Fruit fly (Drosophila melanogaster) whole organism, embryonic: Measurements from ENCODE around the gene CG33269.

Experiments
- Awh ChIP-seq: fragments of 200-800 bp; sonication (Bioruptor generic); IDR thresholded peaks from 2 replicates; pipeline ENCODE4, ENCODE4 v1.3.6; 2022; ENCODE audit warnings: missing biosample characterization, missing genetic modification characterization
- Bgb ChIP-seq: fragments of 200-800 bp; sonication (Bioruptor generic); IDR thresholded peaks from 2 replicates; pipeline ENCODE4 v1.3.6; 2022; ENCODE audit warnings: missing biosample characterization, missing genetic modification characterization; ENCODE audit not compliant: partially characterized antibody
- C15 ChIP-seq: fragments of 200-800 bp; sonication (Bioruptor generic); IDR thresholded peaks from 3 replicates; pipeline ENCODE4 v1.3.6; 2022; ENCODE audit warnings: missing biosample characterization, missing genetic modification characterization
- CG10209 ChIP-seq: fragments of 200-800 bp; sonication (Bioruptor generic); optimal IDR thresholded peaks from 3 replicates; lab custom pipeline; 2017; ENCODE audit warnings: missing biosample characterization, mild to moderate bottlenecking, missing genetic modification characterization, missing genetic modification reagents
- CG1024 ChIP-seq: fragments of 200-800 bp; sonication (Bioruptor generic); IDR thresholded peaks from 2 replicates; pipeline ENCODE4 v1.3.6; 2022; ENCODE audit warnings: missing biosample characterization, missing genetic modification characterization
- CG12071 ChIP-seq: fragments of 200-800 bp; sonication (Bioruptor generic); optimal IDR thresholded peaks from 3 replicates; lab custom pipeline; 2018; ENCODE audit warnings: missing biosample characterization, mild to moderate bottlenecking, missing genetic modification characterization
- CG12299 ChIP-seq: fragments of 200-800 bp; sonication (Bioruptor generic); optimal IDR thresholded peaks from 2 replicates; lab custom pipeline; 2018; ENCODE audit warnings: missing biosample characterization, mild to moderate bottlenecking, missing genetic modification characterization
- CG13287 ChIP-seq: fragments of 200-800 bp; sonication (Bioruptor generic); IDR thresholded peaks from 2 replicates; pipeline ENCODE4 v1.3.6; 2022; ENCODE audit warnings: missing biosample characterization, missing genetic modification characterization; ENCODE audit not compliant: partially characterized antibody
- CG14050 ChIP-seq: fragments of 200-800 bp; sonication (Bioruptor generic); IDR thresholded peaks from 3 replicates; pipeline ENCODE4 v1.3.6; 2022; ENCODE audit warnings: missing biosample characterization, missing genetic modification characterization
- CG15696 ChIP-seq: fragments of 200-800 bp; sonication (Bioruptor generic); optimal IDR thresholded peaks from 2 replicates; lab custom pipeline; 2019; ENCODE audit warnings: missing biosample characterization, mild to moderate bottlenecking, missing genetic modification characterization, moderate library complexity
- CG18476 ChIP-seq: fragments of 200-800 bp; sonication (Bioruptor generic); optimal IDR thresholded peaks from 2 replicates; lab custom pipeline; 2016; ENCODE audit warnings: missing biosample characterization, mild to moderate bottlenecking, missing genetic modification characterization
- CG30431 ChIP-seq: fragments of 200-800 bp; sonication (Bioruptor generic); optimal IDR thresholded peaks from 2 replicates; lab custom pipeline; 2017; ENCODE audit warnings: missing biosample characterization, missing genetic modification characterization
- CG3065 ChIP-seq: fragments of 200-800 bp; sonication (Bioruptor generic); optimal IDR thresholded peaks from 2 replicates; lab custom pipeline; 2016; ENCODE audit warnings: missing biosample characterization, missing genetic modification characterization
- CG34376 ChIP-seq: fragments of 200-800 bp; sonication (Bioruptor generic); optimal IDR thresholded peaks from 2 replicates; lab custom pipeline; 2018; ENCODE audit warnings: missing biosample characterization, mild to moderate bottlenecking, missing genetic modification characterization
- CG3847 ChIP-seq: fragments of 200-800 bp; sonication (Bioruptor generic); IDR thresholded peaks from 2 replicates; pipeline ENCODE4 v1.3.6; 2022; ENCODE audit warnings: missing biosample characterization, missing genetic modification characterization
- CG42726 ChIP-seq: fragments of 200-800 bp; sonication (Bioruptor generic); IDR thresholded peaks from 2 replicates; pipeline ENCODE4 v1.3.6; 2022; ENCODE audit warnings: missing biosample characterization, missing genetic modification characterization; ENCODE audit not compliant: partially characterized antibody
- CG4404 ChIP-seq: fragments of 200-800 bp; sonication (Bioruptor generic); IDR thresholded peaks from 2 replicates; pipeline ENCODE4 v1.3.6; 2022; ENCODE audit warnings: missing biosample characterization, missing genetic modification characterization
- CG4707 ChIP-seq: fragments of 200-800 bp; sonication (Bioruptor generic); optimal IDR thresholded peaks from 2 replicates; lab custom pipeline; 2018; ENCODE audit warnings: missing biosample characterization, mild to moderate bottlenecking, missing genetic modification characterization, moderate library complexity
- CG7357 ChIP-seq: fragments of 200-800 bp; sonication (Bioruptor generic); IDR thresholded peaks from 3 replicates; pipeline ENCODE4 v1.3.6; 2022; ENCODE audit warnings: missing biosample characterization, missing genetic modification characterization
- CG7556 ChIP-seq: fragments of 200-800 bp; sonication (Bioruptor generic); optimal IDR thresholded peaks from 2 replicates; lab custom pipeline; 2017; ENCODE audit warnings: missing biosample characterization, mild to moderate bottlenecking, missing genetic modification characterization
- CG8388 ChIP-seq: fragments of 200-800 bp; sonication (Bioruptor generic); optimal IDR thresholded peaks from 2 replicates; lab custom pipeline; 2019; ENCODE audit warnings: missing biosample characterization, mild to moderate bottlenecking, missing genetic modification characterization, moderate library complexity
- CG8944 ChIP-seq: fragments of 200-800 bp; sonication (Bioruptor generic); optimal IDR thresholded peaks from 3 replicates; lab custom pipeline; 2016; ENCODE audit warnings: missing biosample characterization, missing genetic modification characterization
- CHES-1-like ChIP-seq: fragments of 200-800 bp; sonication (Bioruptor generic); optimal IDR thresholded peaks from 2 replicates; lab custom pipeline; 2016; ENCODE audit warnings: missing biosample characterization, missing genetic modification characterization
- Dbx ChIP-seq: fragments of 200-800 bp; sonication (Bioruptor generic); IDR thresholded peaks from 3 replicates; pipeline ENCODE4 v1.3.6; 2022; ENCODE audit warnings: missing biosample characterization, missing genetic modification characterization
- Dp ChIP-seq: fragments of 200-800 bp; sonication (Bioruptor generic); optimal IDR thresholded peaks from 2 replicates; lab custom pipeline; 2018; ENCODE audit warnings: missing biosample characterization, mild to moderate bottlenecking, missing genetic modification characterization, moderate library complexity
- Hand ChIP-seq: fragments of 200-800 bp; sonication (Bioruptor generic); optimal IDR thresholded peaks from 2 replicates; lab custom pipeline; 2017; ENCODE audit warnings: mild to moderate bottlenecking, missing biosample characterization, missing genetic modification reagents, missing genetic modification characterization
- Lhr ChIP-seq: fragments of 200-800 bp; sonication (Bioruptor generic); optimal IDR thresholded peaks from 3 replicates; lab custom pipeline; 2017; ENCODE audit warnings: mild to moderate bottlenecking, missing biosample characterization, missing genetic modification reagents, missing genetic modification characterization
- Mad ChIP-seq: fragments of 200-800 bp; sonication (Bioruptor generic); optimal IDR thresholded peaks from 2 replicates; lab custom pipeline; 2016; ENCODE audit warnings: missing biosample characterization, missing genetic modification characterization
- Med ChIP-seq: fragments of 200-800 bp; sonication (Bioruptor generic); peaks from one replicate; lab custom pipeline; 2016; ENCODE audit warnings: missing biosample characterization, missing genetic modification characterization, mild to moderate bottlenecking, inconsistent platforms, moderate library complexity
- Oli ChIP-seq: fragments of 200-800 bp; sonication (Bioruptor generic); optimal IDR thresholded peaks from 2 replicates; lab custom pipeline; 2018; ENCODE audit warnings: missing biosample characterization, mild to moderate bottlenecking, missing genetic modification characterization, moderate library complexity
- Xrp1 ChIP-seq: fragments of 200-800 bp; sonication (Bioruptor generic); IDR thresholded peaks from 2 replicates; pipeline ENCODE4 v1.3.6; 2022; ENCODE audit warnings: missing biosample characterization, missing genetic modification characterization
- abd-A ChIP-seq: fragments of 200-800 bp; sonication (Bioruptor generic); optimal IDR thresholded peaks from 3 replicates; lab custom pipeline; 2019; ENCODE audit warnings: missing biosample characterization, mild to moderate bottlenecking, missing genetic modification characterization, moderate library complexity
- ato ChIP-seq: fragments of 200-800 bp; sonication (Bioruptor generic); IDR thresholded peaks from 2 replicates; pipeline ENCODE4 v1.3.6; 2022; ENCODE audit warnings: missing biosample characterization, missing genetic modification characterization; ENCODE audit not compliant: partially characterized antibody
- chm ChIP-seq: fragments of 200-800 bp; sonication (Bioruptor generic); IDR thresholded peaks from 2 replicates; pipeline ENCODE4 v1.3.6; 2022; ENCODE audit warnings: missing biosample characterization, missing genetic modification characterization
- danr ChIP-seq: fragments of 200-800 bp; sonication (Bioruptor generic); IDR thresholded peaks from 2 replicates; pipeline ENCODE4 v1.3.6; 2022; ENCODE audit warnings: missing biosample characterization, missing genetic modification characterization
- disco-r ChIP-seq: fragments of 200-800 bp; sonication (Bioruptor generic); optimal IDR thresholded peaks from 2 replicates; lab custom pipeline; 2016; ENCODE audit warnings: missing biosample characterization, missing genetic modification characterization
- dysf ChIP-seq: fragments of 200-800 bp; sonication (Bioruptor generic); IDR thresholded peaks from 3 replicates; pipeline ENCODE4 v1.3.6; 2022; ENCODE audit warnings: missing biosample characterization, missing genetic modification characterization
- eve ChIP-seq, 2 experiments: fragments of >200 bp; optimal IDR thresholded peaks; 2 replicates each; lab custom pipeline; 2017; ENCODE audit warnings: missing biosample characterization in 2 of 2, missing genetic modification characterization in 2 of 2
- fd102C ChIP-seq: fragments of 200-800 bp; sonication (Bioruptor generic); optimal IDR thresholded peaks from 2 replicates; lab custom pipeline; 2018; ENCODE audit warnings: missing biosample characterization, mild to moderate bottlenecking, missing genetic modification characterization, moderate library complexity
- gfzf ChIP-seq: fragments of 200-800 bp; sonication (Bioruptor generic); optimal IDR thresholded peaks from 2 replicates; lab custom pipeline; 2016; ENCODE audit warnings: missing biosample characterization, mild to moderate bottlenecking, missing genetic modification characterization, moderate library complexity
- nerfin-2 ChIP-seq: fragments of 200-800 bp; sonication (Bioruptor generic); IDR thresholded peaks from 2 replicates; pipeline ENCODE4 v1.3.6; 2022; ENCODE audit warnings: missing biosample characterization, missing genetic modification characterization; ENCODE audit not compliant: partially characterized antibody
- oc ChIP-seq: fragments of 200-800 bp; sonication (Bioruptor generic); optimal IDR thresholded peaks from 2 replicates; lab custom pipeline; 2018; ENCODE audit warnings: missing biosample characterization, mild to moderate bottlenecking, missing genetic modification characterization, moderate library complexity
- p53 ChIP-seq: fragments of 200-800 bp; sonication (Bioruptor generic); optimal IDR thresholded peaks from 2 replicates; lab custom pipeline; 2016; ENCODE audit warnings: missing biosample characterization, missing genetic modification characterization
- pho ChIP-seq: fragments of 200-800 bp; sonication (Bioruptor generic); optimal IDR thresholded peaks from 2 replicates; lab custom pipeline; 2016; ENCODE audit warnings: missing biosample characterization, missing genetic modification characterization
- sens ChIP-seq: fragments of 200-800 bp; sonication (Bioruptor generic); peaks from one replicate; lab custom pipeline; 2016; ENCODE audit warnings: missing biosample characterization, missing genetic modification characterization
- tap ChIP-seq: fragments of 200-800 bp; optimal IDR thresholded peaks from 3 replicates; lab custom pipeline; 2019; ENCODE audit warnings: missing biosample characterization, mild to moderate bottlenecking, missing genetic modification characterization, moderate library complexity
- tx ChIP-seq: fragments of 200-800 bp; sonication (Bioruptor generic); optimal IDR thresholded peaks from 2 replicates; lab custom pipeline; 2016; ENCODE audit warnings: missing biosample characterization, missing genetic modification characterization
- vnd ChIP-seq: fragments of 200-800 bp; sonication (Bioruptor generic); IDR thresholded peaks from 3 replicates; pipeline ENCODE4 v1.3.6; 2022; ENCODE audit warnings: missing biosample characterization, missing genetic modification characterization; ENCODE audit not compliant: partially characterized antibody
- vvl ChIP-seq: fragments of 200-800 bp; sonication (Bioruptor generic); IDR thresholded peaks from 2 replicates; pipeline ENCODE4 v1.3.6; 2022; ENCODE audit warnings: missing biosample characterization, missing genetic modification characterization

CG33269 gene

DNA sequence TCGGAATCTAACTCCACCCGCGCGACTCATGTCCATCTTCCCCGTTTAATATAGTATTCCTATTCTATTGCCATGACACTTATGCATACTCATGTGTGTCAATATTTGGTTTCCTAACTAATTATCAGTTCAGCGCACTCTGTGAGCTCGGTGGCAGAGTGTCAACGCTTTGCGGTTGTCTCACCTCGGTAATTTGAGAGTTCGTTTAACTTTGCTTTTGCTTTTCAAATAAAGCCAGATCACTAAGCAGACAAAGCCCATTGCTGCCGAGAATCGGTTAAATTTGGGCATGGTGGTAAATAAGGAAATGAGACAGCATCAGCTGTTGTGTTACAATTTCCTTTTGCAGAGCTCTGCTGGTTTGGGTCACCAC, 41.7 kb downstream of the CG33269 start (continued):
- TF ChIP-seq Oli (tag; lab: Kevin White, UChicago) (no peak), CG1024 (GFP tag; lab: Robert Waterston, UW) (peak; percentile 21; the same call in 1 of the 2 replicates), p53 (no peak), CG12071 (GFP tag; lab: Kevin White, UChicago) (peak; percentile 72), CG3065 (no peak), Med (peak; percentile 86), sens (GFP tag; lab: Kevin White, UChicago) (peak; percentile 24), CG14050 (GFP tag; lab: Robert Waterston, UW) (no peak), Hand (GFP tag; lab: Kevin White, UChicago) (no peak), CG12299 (tag; lab: Kevin White, UChicago) (peak; percentile 11), chm (GFP tag; lab: Robert Waterston, UW) (0 out of 2 replicates have a peak, but pooled peaks have one; percentile 11), CG8388 (GFP tag; lab: Kevin White, UChicago) (no peak), Bgb (no peak), CG42726 (GFP tag; lab: Robert Waterston, UW) (no peak), CG7556 (peak; percentile 11), vnd (GFP tag; lab: Robert Waterston, UW) (no peak), CG8944 (GFP tag; lab: Kevin White, UChicago) (peak; percentile 19), CG4707 (GFP tag; lab: Kevin White, UChicago) (peak; percentile 40)

DNA sequence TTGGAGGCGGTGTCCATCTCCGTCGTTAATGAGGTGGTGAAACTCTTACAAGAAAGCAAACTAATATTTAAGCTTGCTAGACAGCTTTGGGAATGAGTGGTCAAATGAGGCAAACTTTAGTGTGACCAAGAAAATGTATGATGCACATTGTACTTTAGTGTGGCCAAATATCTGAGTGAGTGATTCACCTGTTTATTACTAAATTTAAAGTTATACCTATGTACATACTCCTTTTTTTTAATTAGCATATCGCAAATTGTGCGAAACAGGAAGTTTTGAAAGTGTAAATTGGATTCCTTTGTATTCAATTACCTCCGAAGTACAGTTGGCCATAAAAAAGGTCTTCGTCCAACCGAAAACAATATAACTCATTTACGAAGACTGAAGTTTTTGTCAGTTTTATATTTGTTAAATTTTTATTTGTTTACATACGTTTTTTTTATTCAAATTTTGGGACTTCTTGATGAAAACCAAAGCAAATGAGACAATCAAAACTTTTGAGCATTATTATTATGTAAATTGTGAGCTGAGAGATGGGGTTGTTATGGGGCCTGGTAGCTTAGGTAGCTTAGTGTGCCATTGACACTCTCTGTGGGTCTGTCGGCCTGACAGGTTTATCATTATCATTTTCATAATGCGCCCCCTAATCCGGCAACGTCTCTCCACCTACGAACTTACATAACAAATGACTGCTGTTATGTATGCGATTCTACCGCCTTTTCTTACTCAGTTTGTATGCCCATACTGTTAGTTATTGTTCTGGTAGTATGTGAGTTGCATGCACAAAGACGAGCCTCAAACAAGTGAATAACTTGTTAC, 42.3 kb downstream of the CG33269 start:
- TF ChIP-seq gfzf, result peak; percentile 7
- no peak for TF ChIP-seq eve (GFP tag; optimal IDR thresholded peaks at IDR 0.05; lab: Kevin White, UChicago)
- no peak for TF ChIP-seq tap (tag; lab: Kevin White, UChicago)
- no peak for TF ChIP-seq dysf (GFP tag; lab: Robert Waterston, UW)
- TF ChIP-seq danr, result no peak
- no peak for TF ChIP-seq CHES-1-like
- no peak for TF ChIP-seq Dbx (GFP tag; lab: Robert Waterston, UW)
- no peak for TF ChIP-seq CG4404 (GFP tag; lab: Robert Waterston, UW)
- no peak for TF ChIP-seq pho (GFP tag; lab: Kevin White, UChicago)
- peak; percentile 37; the same call in 1 of the 2 replicates for TF ChIP-seq vvl (GFP tag; lab: Robert Waterston, UW)
- peak; percentile 22; the same call in 1 of the 2 replicates for TF ChIP-seq nerfin-2
- no peak for TF ChIP-seq Mad (GFP tag; lab: Kevin White, UChicago)
- TF ChIP-seq CG7357 (GFP tag; lab: Robert Waterston, UW), result no peak
- TF ChIP-seq CG34376 (GFP tag; lab: Kevin White, UChicago), result no peak
- no peak for TF ChIP-seq CG15696
- TF ChIP-seq Med, result peak; percentile 37
- peak; percentile 46; the same call in 1 of the 2 replicates for TF ChIP-seq CG13287 (GFP tag; lab: Robert Waterston, UW)
- peak; percentile 57 for TF ChIP-seq abd-A
- no peak for TF ChIP-seq fd102C (GFP tag; lab: Kevin White, UChicago)
- TF ChIP-seq Dp, result no peak
- TF ChIP-seq CG18476 (GFP tag; lab: Kevin White, UChicago), result no peak
- TF ChIP-seq tx, result no peak
- no peak for TF ChIP-seq Lhr (GFP tag; lab: Kevin White, UChicago)
- no peak for TF ChIP-seq disco-r (GFP tag; lab: Kevin White, UChicago)
- TF ChIP-seq oc (tag; lab: Kevin White, UChicago), result peak; percentile 90
- no peak for TF ChIP-seq CG10209 (GFP tag; lab: Kevin White, UChicago)
- TF ChIP-seq ato, result no peak
- TF ChIP-seq CG3847 (GFP tag; lab: Robert Waterston, UW), result no peak
- peak; percentile 58; the same call in 1 of the 2 replicates for TF ChIP-seq Awh (GFP tag; lab: Robert Waterston, UW)
- TF ChIP-seq C15, result no peak
- TF ChIP-seq Xrp1 (GFP tag; lab: Robert Waterston, UW), result no peak
- no peak for TF ChIP-seq CG30431 (GFP tag; lab: Kevin White, UChicago)
